Fruit fly (Drosophila melanogaster): Measurements from ENCODE around the gene CG17110.

The CG17110 gene

DNA sequence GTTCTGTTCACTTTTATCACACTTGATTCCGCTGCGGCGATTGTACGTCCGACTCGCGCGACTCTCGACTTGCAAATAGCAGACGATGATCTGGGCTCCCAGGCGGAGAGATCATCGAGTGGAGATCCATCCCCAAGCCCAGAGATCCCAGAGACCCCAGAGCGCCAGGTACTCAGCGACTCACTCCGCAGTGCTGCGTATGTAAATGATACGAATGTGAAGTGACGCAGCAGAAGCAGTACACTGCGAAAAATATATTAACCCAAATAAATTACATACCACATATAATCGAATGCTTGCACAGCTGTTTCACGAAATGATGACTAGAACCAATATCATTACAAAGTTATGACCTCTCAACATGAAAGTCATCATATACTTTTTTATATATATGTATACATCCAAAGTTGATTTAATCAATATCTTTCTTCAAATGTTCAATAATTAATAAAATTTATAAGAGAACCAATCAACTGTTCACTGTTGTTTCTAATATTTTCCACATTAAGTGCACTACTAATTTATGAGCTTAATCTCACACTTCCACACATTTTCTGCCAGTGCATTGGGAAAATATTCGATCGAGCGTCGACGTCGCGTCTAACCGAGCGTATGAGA, 24.2 kb upstream of the CG17110 start, which contains the start of gene CG17111 (continued):
- no peak for TF ChIP-seq CG2120 (GFP tag; optimal IDR thresholded peaks at IDR 0.05)
- no peak for TF ChIP-seq CG30431 (GFP tag; optimal IDR thresholded peaks at IDR 0.05)
- TF ChIP-seq CG14050 (GFP tag; IDR thresholded peaks at IDR 0.05), result no peak
- TF ChIP-seq lmd (GFP tag; IDR thresholded peaks at IDR 0.05), result peak; percentile 66
- no peak for TF ChIP-seq salm (tag; optimal IDR thresholded peaks at IDR 0.05)
- TF ChIP-seq dpn (GFP tag; optimal IDR thresholded peaks at IDR 0.05), result peak in 1 of 2 experiments; percentile 53
- TF ChIP-seq CG7372 (GFP tag; IDR thresholded peaks at IDR 0.05), result no peak
- TF ChIP-seq usp (GFP tag; optimal IDR thresholded peaks at IDR 0.05), result no peak
- TF ChIP-seq Drgx (GFP tag; IDR thresholded peaks at IDR 0.05), result no peak
- TF ChIP-seq CG1529 (GFP tag; optimal IDR thresholded peaks at IDR 0.05), result no peak
- no peak for TF ChIP-seq CkIIα-i1 (GFP tag; IDR thresholded peaks at IDR 0.05)
- no peak for TF ChIP-seq Optix (GFP tag; IDR thresholded peaks at IDR 0.05)
- peak; percentile 56 for TF ChIP-seq nmo (GFP tag; optimal IDR thresholded peaks at IDR 0.05)
- TF ChIP-seq CG4617 (GFP tag; optimal IDR thresholded peaks at IDR 0.05; ENCODE audit: borderline replicate concordance), result no peak
- no peak for TF ChIP-seq Taf1 (GFP tag; IDR thresholded peaks at IDR 0.05)
- no peak for TF ChIP-seq Usf (GFP tag; optimal IDR thresholded peaks at IDR 0.05)
- no peak for TF ChIP-seq zen (tag; optimal IDR thresholded peaks at IDR 0.05)
- TF ChIP-seq Sry-δ (GFP tag; optimal IDR thresholded peaks at IDR 0.05), result no peak
- TF ChIP-seq Eip74EF (GFP tag; optimal IDR thresholded peaks at IDR 0.05), result no peak
- no peak for TF ChIP-seq dm (GFP tag; optimal IDR thresholded peaks at IDR 0.05)
- no peak for TF ChIP-seq psq (GFP tag; optimal IDR thresholded peaks at IDR 0.05)
- no peak for TF ChIP-seq chm (GFP tag; IDR thresholded peaks at IDR 0.05)
- no peak for TF ChIP-seq CG3847 (GFP tag; IDR thresholded peaks at IDR 0.05)
- TF ChIP-seq tna (GFP tag; IDR thresholded peaks at IDR 0.05; ENCODE audit: partially characterized antibody), result no peak
- no peak for TF ChIP-seq chif (GFP tag; optimal IDR thresholded peaks at IDR 0.05)
- no peak for TF ChIP-seq CG15011 (GFP tag; optimal IDR thresholded peaks at IDR 0.05)
- peak; percentile 7 for TF ChIP-seq Nf-YC (tag; optimal IDR thresholded peaks at IDR 0.05)
- no peak for TF ChIP-seq CG4360 (GFP tag; IDR thresholded peaks at IDR 0.05)
- TF ChIP-seq CG17829 (tag; optimal IDR thresholded peaks at IDR 0.05), result no peak
- TF ChIP-seq bbx (GFP tag; IDR thresholded peaks at IDR 0.05; ENCODE audit: partially characterized antibody), result no peak
- peak; percentile 35 for TF ChIP-seq CG18619 (GFP tag; optimal IDR thresholded peaks at IDR 0.05)
- peak; percentile 44 for TF ChIP-seq CG9727 (GFP tag; optimal IDR thresholded peaks at IDR 0.05)
- no peak for TF ChIP-seq Opbp (GFP tag; IDR thresholded peaks at IDR 0.05; ENCODE audit: partially characterized antibody)
- no peak for TF ChIP-seq CG2889 (GFP tag; IDR thresholded peaks at IDR 0.05)
- TF ChIP-seq CG5953 (GFP tag; IDR thresholded peaks at IDR 0.05), result no peak
- no peak for TF ChIP-seq CG18476 (GFP tag; optimal IDR thresholded peaks at IDR 0.05)
- TF ChIP-seq CG14965 (GFP tag; optimal IDR thresholded peaks at IDR 0.05; ENCODE audit: borderline replicate concordance), result no peak
- no peak for TF ChIP-seq ase (GFP tag; IDR thresholded peaks at IDR 0.05)
- TF ChIP-seq CG11085 (GFP tag; IDR thresholded peaks at IDR 0.05), result no peak
- no peak for TF ChIP-seq sna (GFP tag; IDR thresholded peaks at IDR 0.05; ENCODE audit: partially characterized antibody)
- no peak for TF ChIP-seq gfzf (GFP tag; optimal IDR thresholded peaks at IDR 0.05)
- no peak for TF ChIP-seq pho (GFP tag; optimal IDR thresholded peaks at IDR 0.05)
- TF ChIP-seq CG9932 (GFP tag; IDR thresholded peaks at IDR 0.05), result no peak
- TF ChIP-seq Tbp (GFP tag; optimal IDR thresholded peaks at IDR 0.05), result no peak
- TF ChIP-seq cwo (GFP tag; optimal IDR thresholded peaks at IDR 0.05), result peak; percentile 24
- TF ChIP-seq H15 (GFP tag; IDR thresholded peaks at IDR 0.05), result no peak
- 0 out of 2 replicates have a peak, but pooled peaks have one; percentile 11 for TF ChIP-seq slbo (GFP tag; IDR thresholded peaks at IDR 0.05)
- TF ChIP-seq CG3065 (GFP tag; optimal IDR thresholded peaks at IDR 0.05), result no peak
- TF ChIP-seq NC2β (GFP tag; optimal IDR thresholded peaks at IDR 0.05), result no peak
- no peak for TF ChIP-seq dati (GFP tag; IDR thresholded peaks at IDR 0.05)
- no peak for TF ChIP-seq CG8944 (GFP tag; optimal IDR thresholded peaks at IDR 0.05)

All from whole organism, embryonic.